Fruit fly (Drosophila melanogaster) whole organism, embryonic: ENCODE results near the gene Taf6.
A peak's percentile ranks its signal among the peaks of the same experiment; 100 is the strongest.

Source experiments
- Ada2b ChIP-seq: fragments of 200-800 bp; sonication (Bioruptor generic); IDR thresholded peaks from 2 replicates; pipeline ENCODE4 v1.3.6; 2022; ENCODE audit warnings: missing biosample characterization, missing genetic modification characterization
- C15 ChIP-seq: fragments of 200-800 bp; sonication (Bioruptor generic); IDR thresholded peaks from 3 replicates; pipeline ENCODE4 v1.3.6; 2022; ENCODE audit warnings: missing biosample characterization, missing genetic modification characterization
- CG12391 ChIP-seq: fragments of 200-800 bp; sonication (Bioruptor generic); optimal IDR thresholded peaks from 3 replicates; lab custom pipeline; 2018; ENCODE audit warnings: missing biosample characterization, mild to moderate bottlenecking, missing genetic modification characterization, moderate library complexity
- CG13894 ChIP-seq: fragments of 200-800 bp; sonication (Bioruptor generic); optimal IDR thresholded peaks from 3 replicates; lab custom pipeline; 2018; ENCODE audit warnings: missing biosample characterization, mild to moderate bottlenecking, missing genetic modification characterization, moderate library complexity
- CG14441 ChIP-seq: fragments of 200-800 bp; sonication (Bioruptor generic); IDR thresholded peaks from 2 replicates; pipeline ENCODE4 v1.3.6; 2022; ENCODE audit warnings: missing biosample characterization, missing genetic modification characterization
- CG14710 ChIP-seq: fragments of 200-800 bp; sonication (Bioruptor generic); optimal IDR thresholded peaks from 3 replicates; lab custom pipeline; 2019; ENCODE audit warnings: missing biosample characterization, mild to moderate bottlenecking, missing genetic modification characterization, moderate library complexity
- CG16863 ChIP-seq: fragments of 200-800 bp; sonication (Bioruptor generic); optimal IDR thresholded peaks from 3 replicates; lab custom pipeline; 2016; ENCODE audit warnings: missing biosample characterization, missing genetic modification characterization
- CG17612 ChIP-seq: fragments of 200-800 bp; sonication (Bioruptor generic); IDR thresholded peaks from 2 replicates; pipeline ENCODE4 v1.3.6; 2022; ENCODE audit warnings: missing biosample characterization, missing genetic modification characterization
- CG2120 ChIP-seq: fragments of 200-800 bp; sonication (Bioruptor generic); optimal IDR thresholded peaks from 3 replicates; lab custom pipeline; 2016; ENCODE audit warnings: missing biosample characterization, missing genetic modification characterization
- CG33213 ChIP-seq: fragments of 200-800 bp; sonication (Bioruptor generic); optimal IDR thresholded peaks from 3 replicates; lab custom pipeline; 2016; ENCODE audit warnings: missing biosample characterization, missing genetic modification characterization
- CG33557 ChIP-seq: fragments of 200-800 bp; sonication (Bioruptor generic); optimal IDR thresholded peaks from 2 replicates; lab custom pipeline; 2019; ENCODE audit warnings: missing biosample characterization, mild to moderate bottlenecking, missing genetic modification characterization, moderate library complexity
- CG3838 ChIP-seq: fragments of 200-800 bp; sonication (Bioruptor generic); optimal IDR thresholded peaks from 3 replicates; lab custom pipeline; 2016; ENCODE audit warnings: missing biosample characterization, missing genetic modification characterization
- CG5180 ChIP-seq: fragments of 200-800 bp; sonication (Bioruptor generic); optimal IDR thresholded peaks from 3 replicates; lab custom pipeline; 2017; ENCODE audit warnings: missing biosample characterization, missing genetic modification characterization, mild to moderate bottlenecking, moderate library complexity, missing genetic modification reagents
- CG5953 ChIP-seq: fragments of 200-800 bp; sonication (Bioruptor generic); IDR thresholded peaks from 2 replicates; pipeline ENCODE4 v1.3.6; 2022; ENCODE audit warnings: missing biosample characterization, missing genetic modification characterization
- CHES-1-like ChIP-seq: fragments of 200-800 bp; sonication (Bioruptor generic); optimal IDR thresholded peaks from 2 replicates; lab custom pipeline; 2016; ENCODE audit warnings: missing biosample characterization, missing genetic modification characterization
- Gug ChIP-seq: fragments of 200-800 bp; sonication (Bioruptor generic); IDR thresholded peaks from 4 replicates; pipeline ENCODE4 v1.3.6; 2022; ENCODE audit warnings: missing biosample characterization, missing genetic modification characterization
- HLH4C ChIP-seq: fragments of 200-800 bp; sonication (Bioruptor generic); IDR thresholded peaks from 3 replicates; pipeline ENCODE4 v1.3.6; 2022; ENCODE audit warnings: missing biosample characterization, missing genetic modification characterization; ENCODE audit not compliant: partially characterized antibody
- Hr51 ChIP-seq, 2 experiments: fragments of 200-800 bp; sonication (Bioruptor generic); optimal IDR thresholded peaks; 2 replicates in 1 of 2; 3 replicates in 1 of 2; lab custom pipeline; 2016 to 2018; ENCODE audit warnings: missing biosample characterization in 2 of 2, missing genetic modification characterization in 2 of 2, mild to moderate bottlenecking in 1 of 2, moderate library complexity in 1 of 2
- Oli ChIP-seq: fragments of 200-800 bp; sonication (Bioruptor generic); optimal IDR thresholded peaks from 2 replicates; lab custom pipeline; 2018; ENCODE audit warnings: missing biosample characterization, mild to moderate bottlenecking, missing genetic modification characterization, moderate library complexity
- Pdp1 ChIP-seq, 2 experiments: fragments of 200-800 bp; sonication (Bioruptor generic); optimal IDR thresholded peaks; 3 replicates each; lab custom pipeline; 2016; ENCODE audit warnings: missing biosample characterization in 2 of 2, missing genetic modification characterization in 2 of 2, mild to moderate bottlenecking in 1 of 2, moderate library complexity in 1 of 2
- Ravus ChIP-seq: fragments of 200-800 bp; sonication (Bioruptor generic); IDR thresholded peaks from 2 replicates; pipeline ENCODE4 v1.3.6; 2022; ENCODE audit warnings: missing biosample characterization, missing genetic modification characterization
- Stat92E ChIP-seq, 3 experiments: fragments of >200 bp in 2 of 3; fragments of 200-800 bp in 1 of 3; sonication (Bioruptor generic) in 1 of 3; optimal IDR thresholded peaks; 2 replicates each; lab custom pipeline; 2017 to 2019; ENCODE audit warnings: missing biosample characterization in 3 of 3, missing genetic modification characterization in 3 of 3, mild to moderate bottlenecking in 1 of 3, moderate library complexity in 1 of 3
- Xbp1 ChIP-seq: fragments of 200-800 bp; sonication (Bioruptor generic); optimal IDR thresholded peaks from 3 replicates; lab custom pipeline; 2016; ENCODE audit warnings: missing biosample characterization, mild to moderate bottlenecking, missing genetic modification characterization
- amos ChIP-seq: fragments of 200-800 bp; sonication (Bioruptor generic); IDR thresholded peaks from 2 replicates; pipeline ENCODE4 v1.3.6; 2022; ENCODE audit warnings: missing biosample characterization, missing genetic modification characterization; ENCODE audit not compliant: partially characterized antibody
- bigmax ChIP-seq: fragments of 200-800 bp; sonication (Bioruptor generic); optimal IDR thresholded peaks from 2 replicates; lab custom pipeline; 2018; ENCODE audit warnings: missing biosample characterization, mild to moderate bottlenecking, missing genetic modification characterization
- cas ChIP-seq: fragments of 200-800 bp; sonication (Bioruptor generic); IDR thresholded peaks from 2 replicates; pipeline ENCODE4 v1.3.6; 2022; ENCODE audit warnings: missing biosample characterization, missing genetic modification characterization
- ci ChIP-seq: fragments of 200-800 bp; sonication (Bioruptor generic); IDR thresholded peaks from 3 replicates; pipeline ENCODE4 v1.3.6; 2022; ENCODE audit warnings: missing biosample characterization, missing genetic modification characterization
- crc ChIP-seq: fragments of 200-800 bp; sonication (Bioruptor generic); optimal IDR thresholded peaks from 2 replicates; lab custom pipeline; 2016; ENCODE audit warnings: missing biosample characterization, missing genetic modification characterization
- croc ChIP-seq: fragments of 200-800 bp; sonication (Bioruptor generic); conservative IDR thresholded peaks from 3 replicates; pipeline ENCODE4 v1.3.6; 2022; ENCODE audit warnings: missing biosample characterization, missing genetic modification characterization
- dysf ChIP-seq: fragments of 200-800 bp; sonication (Bioruptor generic); IDR thresholded peaks from 3 replicates; pipeline ENCODE4 v1.3.6; 2022; ENCODE audit warnings: missing biosample characterization, missing genetic modification characterization
- emc ChIP-seq: fragments of 200-800 bp; sonication (Bioruptor generic); optimal IDR thresholded peaks from 2 replicates; lab custom pipeline; 2016; ENCODE audit warnings: missing biosample characterization, missing genetic modification characterization
- fd102C ChIP-seq: fragments of 200-800 bp; sonication (Bioruptor generic); optimal IDR thresholded peaks from 2 replicates; lab custom pipeline; 2018; ENCODE audit warnings: missing biosample characterization, mild to moderate bottlenecking, missing genetic modification characterization, moderate library complexity
- fd64A ChIP-seq: fragments of 200-800 bp; sonication (Bioruptor generic); optimal IDR thresholded peaks from 3 replicates; lab custom pipeline; 2018; ENCODE audit warnings: missing biosample characterization, mild to moderate bottlenecking, missing genetic modification characterization
- gsb-n ChIP-seq: fragments of 200-800 bp; sonication (Bioruptor generic); optimal IDR thresholded peaks from 3 replicates; lab custom pipeline; 2018; ENCODE audit warnings: missing biosample characterization, mild to moderate bottlenecking, missing genetic modification characterization
- ind ChIP-seq: fragments of 200-800 bp; sonication (Bioruptor generic); optimal IDR thresholded peaks from 3 replicates; lab custom pipeline; 2016; ENCODE audit warnings: missing biosample characterization, missing genetic modification characterization
- insv ChIP-seq, 2 experiments: fragments of 200-800 bp; sonication (Bioruptor generic); optimal IDR thresholded peaks; 3 replicates each; lab custom pipeline; 2016 to 2018; ENCODE audit warnings: missing biosample characterization in 2 of 2, missing genetic modification characterization in 2 of 2
- jing ChIP-seq: fragments of 200-800 bp; sonication (Bioruptor generic); optimal IDR thresholded peaks from 2 replicates; lab custom pipeline; 2018; ENCODE audit warnings: missing biosample characterization, mild to moderate bottlenecking, missing genetic modification characterization
- kah ChIP-seq: fragments of 200-800 bp; sonication (Bioruptor generic); optimal IDR thresholded peaks from 2 replicates; lab custom pipeline; 2018; ENCODE audit warnings: missing biosample characterization, mild to moderate bottlenecking, missing genetic modification characterization
- org-1 ChIP-seq: fragments of 200-800 bp; sonication (Bioruptor generic); optimal IDR thresholded peaks from 2 replicates; lab custom pipeline; 2017; ENCODE audit warnings: missing biosample characterization, missing genetic modification characterization
- pzg ChIP-seq: fragments of 200-800 bp; sonication (Bioruptor generic); optimal IDR thresholded peaks from 3 replicates; lab custom pipeline; 2018; ENCODE audit warnings: missing biosample characterization, mild to moderate bottlenecking, missing genetic modification characterization, moderate library complexity
- sd ChIP-seq: fragments of 200-800 bp; sonication (Bioruptor generic); optimal IDR thresholded peaks from 3 replicates; lab custom pipeline; 2018; ENCODE audit warnings: missing biosample characterization, mild to moderate bottlenecking, missing genetic modification characterization, moderate library complexity
- sima ChIP-seq: fragments of 200-800 bp; sonication (Bioruptor generic); optimal IDR thresholded peaks from 2 replicates; lab custom pipeline; 2016; ENCODE audit warnings: missing biosample characterization, missing genetic modification characterization
- slp2 ChIP-seq: fragments of 200-800 bp; sonication (Bioruptor generic); optimal IDR thresholded peaks from 2 replicates; lab custom pipeline; 2016; ENCODE audit warnings: missing biosample characterization, missing genetic modification characterization
- sr ChIP-seq: fragments of 200-800 bp; sonication (Bioruptor generic); IDR thresholded peaks from 3 replicates; pipeline ENCODE4 v1.3.6; 2022; ENCODE audit warnings: missing biosample characterization, missing genetic modification characterization
- stwl ChIP-seq: fragments of 200-800 bp; sonication (Bioruptor generic); optimal IDR thresholded peaks from 3 replicates; lab custom pipeline; 2018; ENCODE audit warnings: missing biosample characterization, mild to moderate bottlenecking, missing genetic modification characterization, moderate library complexity
- tna ChIP-seq: fragments of 200-800 bp; sonication (Bioruptor generic); IDR thresholded peaks from 2 replicates; pipeline ENCODE4 v1.3.6; 2022; ENCODE audit warnings: missing biosample characterization, missing genetic modification characterization; ENCODE audit not compliant: partially characterized antibody
- tup ChIP-seq: fragments of 200-800 bp; sonication (Bioruptor generic); optimal IDR thresholded peaks from 2 replicates; lab custom pipeline; 2016; ENCODE audit warnings: missing biosample characterization, mild to moderate bottlenecking, missing genetic modification characterization, moderate library complexity
- vfl ChIP-seq: fragments of 200-800 bp; sonication (Bioruptor generic); optimal IDR thresholded peaks from 2 replicates; lab custom pipeline; 2016; ENCODE audit warnings: missing biosample characterization, missing genetic modification characterization
- vvl ChIP-seq: fragments of 200-800 bp; sonication (Bioruptor generic); IDR thresholded peaks from 2 replicates; pipeline ENCODE4 v1.3.6; 2022; ENCODE audit warnings: missing biosample characterization, missing genetic modification characterization
- wek ChIP-seq: fragments of 200-800 bp; sonication (Bioruptor generic); optimal IDR thresholded peaks from 3 replicates; lab custom pipeline; 2018; ENCODE audit warnings: missing biosample characterization, mild to moderate bottlenecking, missing genetic modification characterization, moderate library complexity

Gene Taf6

DNA sequence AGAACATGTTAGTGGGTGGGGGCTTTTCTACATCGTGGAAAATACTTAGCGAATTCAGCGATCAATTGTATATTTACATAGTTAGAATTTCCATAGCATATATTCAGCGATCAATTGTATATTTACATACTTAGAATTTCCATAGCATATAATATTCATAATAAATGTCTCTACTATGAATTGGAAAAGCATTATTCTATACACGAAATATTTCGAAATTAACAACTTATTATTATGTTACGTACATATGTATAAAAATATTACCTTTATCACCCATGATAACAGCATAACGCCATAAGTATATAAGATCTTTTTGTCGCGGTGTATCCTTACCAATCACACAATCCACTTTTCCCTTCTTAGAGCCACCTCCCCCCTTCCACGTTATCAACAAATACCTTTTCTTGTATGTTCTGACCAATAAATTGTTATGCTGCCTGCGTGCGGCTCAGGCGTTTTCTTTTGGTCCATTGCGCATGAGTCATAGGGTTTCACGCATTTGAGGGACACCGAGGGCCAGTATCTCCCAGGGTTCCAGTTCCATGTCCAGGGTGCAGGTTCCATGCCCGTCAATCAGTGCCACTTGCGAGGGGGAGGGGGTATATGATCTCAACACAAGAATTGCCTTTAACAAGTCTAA, 38.1 kb downstream of the Taf6 start (continued):
- TF ChIP-seq CG33557 (GFP tag; lab: Kevin White, UChicago) (peak; percentile 92), cas (GFP tag; lab: Robert Waterston, UW) (no peak), CG5180 (GFP tag; lab: Kevin White, UChicago) (no peak), Oli (tag; lab: Kevin White, UChicago) (peak; percentile 55), CHES-1-like (GFP tag; lab: Kevin White, UChicago) (no peak), Ravus (GFP tag; lab: Robert Waterston, UW) (no peak), Xbp1 (GFP tag; lab: Kevin White, UChicago) (peak; percentile 9), CG5953 (GFP tag; lab: Robert Waterston, UW) (no peak), Hr51 (GFP tag; optimal IDR thresholded peaks at IDR 0.05; lab: Kevin White, UChicago) (no peak), insv (GFP tag; optimal IDR thresholded peaks at IDR 0.05; lab: Kevin White, UChicago) (peak in 1 of 2 experiments; percentile 31), CG14710 (peak; percentile 90), Gug (GFP tag; lab: Robert Waterston, UW) (no peak), C15 (GFP tag; lab: Robert Waterston, UW) (no peak), CG2120 (GFP tag; lab: Kevin White, UChicago) (no peak), CG3838 (GFP tag; lab: Kevin White, UChicago) (no peak), fd102C (peak; percentile 84), croc (GFP tag; lab: Robert Waterston, UW) (peak; percentile 52; the same call in 2 of the 3 replicates), sima (GFP tag; lab: Kevin White, UChicago) (no peak), wek (GFP tag; lab: Kevin White, UChicago) (no peak), bigmax (GFP tag; lab: Kevin White, UChicago) (no peak), stwl (peak; percentile 35), emc (GFP tag; lab: Kevin White, UChicago) (no peak), amos (no peak), pzg (GFP tag; lab: Kevin White, UChicago) (no peak), tna (GFP tag; lab: Robert Waterston, UW) (no peak), tup (GFP tag; lab: Kevin White, UChicago) (no peak), CG13894 (tag; lab: Kevin White, UChicago) (no peak), sd (tag; lab: Kevin White, UChicago) (no peak), vvl (no peak), HLH4C (GFP tag; lab: Robert Waterston, UW) (no peak), crc (GFP tag; lab: Kevin White, UChicago) (no peak), CG17612 (GFP tag; lab: Robert Waterston, UW) (no peak), CG33213 (GFP tag; lab: Kevin White, UChicago) (no peak), CG16863 (GFP tag; lab: Kevin White, UChicago) (peak; percentile 4), Stat92E (GFP tag; optimal IDR thresholded peaks at IDR 0.05; lab: Kevin White, UChicago) (peak in 1 of 3 experiments; percentile 66), dysf (GFP tag; lab: Robert Waterston, UW) (no peak), sr (GFP tag; lab: Robert Waterston, UW) (no peak), org-1 (GFP tag; lab: Kevin White, UChicago) (peak; percentile 50), jing (peak; percentile 10), CG14441 (GFP tag; lab: Robert Waterston, UW) (no peak), CG12391 (peak; percentile 82), vfl (GFP tag; lab: Kevin White, UChicago) (no peak), slp2 (GFP tag; lab: Kevin White, UChicago) (no peak), Pdp1 (GFP tag; optimal IDR thresholded peaks at IDR 0.05; lab: Kevin White, UChicago) (peak in 1 of 2 experiments; percentile 30), gsb-n (tag; lab: Kevin White, UChicago) (peak; percentile 68), fd64A (GFP tag; lab: Kevin White, UChicago) (no peak), ind (no peak), ci (GFP tag; lab: Robert Waterston, UW) (no peak), Ada2b (GFP tag; lab: Robert Waterston, UW) (no peak), kah (GFP tag; lab: Kevin White, UChicago) (no peak)
